Fruit fly (Drosophila melanogaster) whole organism, pupa: Measurements from ENCODE around the gene CG14659.

Experiments used
- CG10348 ChIP-seq: fragments of 200-800 bp; sonication (Bioruptor generic); IDR thresholded peaks from 2 replicates; pipeline ENCODE4 v1.3.6; 2022; ENCODE audit warnings: missing biosample characterization, missing genetic modification characterization
- CG12605 ChIP-seq: fragments of 200-800 bp; sonication (Bioruptor generic); IDR thresholded peaks from 2 replicates; pipeline ENCODE4 v1.3.6; 2022; ENCODE audit warnings: missing biosample characterization, missing genetic modification characterization
- CG15710 ChIP-seq: fragments of 200-800 bp; sonication (Bioruptor generic); optimal IDR thresholded peaks from 2 replicates; lab custom pipeline; 2018; ENCODE audit warnings: missing biosample characterization, mild to moderate bottlenecking, missing genetic modification characterization, moderate library complexity
- CG34367 ChIP-seq: fragments of 200-800 bp; sonication (Bioruptor generic); optimal IDR thresholded peaks from 2 replicates; lab custom pipeline; 2018; ENCODE audit warnings: missing biosample characterization, mild to moderate bottlenecking, missing genetic modification characterization
- CG4496 ChIP-seq: fragments of 200-800 bp; sonication (Bioruptor generic); IDR thresholded peaks from 3 replicates; pipeline ENCODE4 v1.3.6; 2022; ENCODE audit warnings: missing biosample characterization, missing genetic modification characterization
- CG8301 ChIP-seq: fragments of 200-800 bp; sonication (Bioruptor generic); optimal IDR thresholded peaks from 2 replicates; lab custom pipeline; 2018; ENCODE audit warnings: missing biosample characterization, mild to moderate bottlenecking, missing genetic modification characterization
- CG9948 ChIP-seq: fragments of 200-800 bp; sonication (Bioruptor generic); optimal IDR thresholded peaks from 2 replicates; lab custom pipeline; 2018; ENCODE audit warnings: missing biosample characterization, mild to moderate bottlenecking, missing genetic modification characterization, moderate library complexity
- D1 ChIP-seq: fragments of 200-800 bp; sonication (Bioruptor generic); optimal IDR thresholded peaks from 2 replicates; lab custom pipeline; 2018; ENCODE audit warnings: missing biosample characterization, mild to moderate bottlenecking, missing genetic modification characterization, moderate library complexity
- EcR ChIP-seq: fragments of 200-800 bp; sonication (Bioruptor generic); optimal IDR thresholded peaks from 3 replicates; lab custom pipeline; 2019; ENCODE audit warnings: missing biosample characterization, missing genetic modification characterization, mild to moderate bottlenecking, moderate library complexity, missing genetic modification reagents
- Pif1B ChIP-seq: fragments of 200-800 bp; sonication (Bioruptor generic); optimal IDR thresholded peaks from 3 replicates; lab custom pipeline; 2016; ENCODE audit warnings: missing biosample characterization, missing genetic modification characterization
- rn ChIP-seq: fragments of 200-800 bp; sonication (Bioruptor generic); IDR thresholded peaks from 2 replicates; pipeline ENCODE4 v1.3.6; 2022; ENCODE audit warnings: missing biosample characterization, missing genetic modification characterization

dm6 chr3R:4813172-4813716, 17.9 kb downstream of the CG14659 start:
- no peak for TF ChIP-seq D1 (tag; lab: Kevin White, UChicago)
- TF ChIP-seq EcR: peak; percentile 76
- TF ChIP-seq CG9948: no peak
- peak; percentile 34 for TF ChIP-seq CG15710
- TF ChIP-seq rn: no peak
- 0 out of 3 replicates have a peak, but pooled peaks have one; percentile 40 for TF ChIP-seq CG4496 (GFP tag; lab: Robert Waterston, UW)
- no peak for TF ChIP-seq CG10348
- TF ChIP-seq CG8301 (tag; lab: Kevin White, UChicago): no peak
- TF ChIP-seq CG34367 (tag; lab: Kevin White, UChicago): peak; percentile 9
- no peak for TF ChIP-seq Pif1B
- peak; percentile 14; the same call in 1 of the 2 replicates for TF ChIP-seq CG12605 (GFP tag; lab: Robert Waterston, UW)
